Fruit fly (Drosophila melanogaster) S2 (cell line): Measurements from ENCODE around the gene Lgr1.

ENCODE experiments used
- CG8478 ChIP-seq: fragments of >200 bp; optimal IDR thresholded peaks from 2 replicates; lab custom pipeline; 2018
- CTCF ChIP-seq, 2 experiments: fragments of >200 bp; optimal IDR thresholded peaks; 2 replicates each; lab custom pipeline; 2018

The Lgr1 gene

DNA sequence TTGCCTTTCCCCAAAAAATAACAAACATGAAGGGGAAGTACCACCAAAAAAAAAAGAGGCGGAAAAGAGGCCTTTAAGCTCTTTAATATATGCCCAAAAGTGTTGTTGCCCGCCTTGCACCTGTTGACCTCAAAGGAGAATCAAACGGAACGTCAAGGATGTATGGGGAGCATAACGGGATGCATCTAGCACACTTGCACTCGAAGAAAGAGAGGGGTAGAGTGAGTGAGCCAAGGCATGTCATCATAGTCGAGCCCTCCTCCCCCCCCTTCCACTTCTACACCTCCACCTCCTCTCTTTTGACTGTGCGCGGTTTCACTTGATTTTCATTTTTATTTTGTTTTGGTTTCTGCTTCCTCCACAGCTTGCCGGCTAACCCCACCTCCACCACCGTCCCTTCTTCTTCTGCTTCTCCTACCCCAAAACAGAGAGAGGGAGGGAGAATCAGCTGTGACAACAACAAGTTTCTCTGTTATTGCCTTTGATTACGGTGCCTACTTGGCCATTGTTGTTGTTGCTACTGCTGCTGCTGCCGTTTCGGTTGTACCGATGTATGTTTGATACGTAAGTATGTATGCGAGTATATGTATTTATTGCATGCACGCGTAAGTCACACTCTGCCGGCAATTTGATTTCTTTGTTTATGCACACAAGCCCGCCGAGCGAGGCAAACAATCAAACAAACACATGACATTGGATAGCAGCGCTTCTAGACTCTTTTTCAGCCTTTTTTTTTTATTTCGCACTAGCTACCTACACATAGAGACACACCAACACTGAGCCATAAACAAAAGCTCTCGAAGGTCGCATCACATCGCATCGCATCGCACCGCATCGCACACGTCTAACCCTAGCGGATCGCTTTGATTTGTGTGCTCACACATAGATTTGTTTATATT is 12.7 kb upstream of the Lgr1 start:
- TF ChIP-seq CTCF (optimal IDR thresholded peaks at IDR 0.05; lab: Kevin White, UChicago) (no peak), CG8478 (lab: Kevin White, UChicago) (no peak)

DNA sequence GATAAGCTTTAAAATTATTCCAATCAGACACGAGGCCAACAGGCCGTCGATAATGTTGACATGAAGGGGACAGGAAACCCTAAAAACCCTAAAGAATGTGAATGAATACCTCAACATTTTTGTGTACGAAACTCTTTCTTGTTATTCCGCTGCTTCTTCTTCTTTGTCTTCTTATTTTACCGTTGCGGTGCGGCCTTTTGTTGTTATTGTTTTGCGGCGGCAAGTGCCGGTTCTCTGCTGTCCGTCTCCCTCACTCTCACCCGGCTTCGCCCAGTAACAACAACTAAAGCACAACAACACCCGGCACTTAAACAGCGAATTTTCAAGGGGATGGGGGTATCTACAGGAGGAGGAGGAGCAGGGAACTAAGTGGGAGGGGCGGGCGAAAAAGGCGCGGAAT is 11.2 kb upstream of the Lgr1 start:
- TF ChIP-seq CG8478 (lab: Kevin White, UChicago), result no peak
- no peak for TF ChIP-seq CTCF (optimal IDR thresholded peaks at IDR 0.05; lab: Kevin White, UChicago)

DNA sequence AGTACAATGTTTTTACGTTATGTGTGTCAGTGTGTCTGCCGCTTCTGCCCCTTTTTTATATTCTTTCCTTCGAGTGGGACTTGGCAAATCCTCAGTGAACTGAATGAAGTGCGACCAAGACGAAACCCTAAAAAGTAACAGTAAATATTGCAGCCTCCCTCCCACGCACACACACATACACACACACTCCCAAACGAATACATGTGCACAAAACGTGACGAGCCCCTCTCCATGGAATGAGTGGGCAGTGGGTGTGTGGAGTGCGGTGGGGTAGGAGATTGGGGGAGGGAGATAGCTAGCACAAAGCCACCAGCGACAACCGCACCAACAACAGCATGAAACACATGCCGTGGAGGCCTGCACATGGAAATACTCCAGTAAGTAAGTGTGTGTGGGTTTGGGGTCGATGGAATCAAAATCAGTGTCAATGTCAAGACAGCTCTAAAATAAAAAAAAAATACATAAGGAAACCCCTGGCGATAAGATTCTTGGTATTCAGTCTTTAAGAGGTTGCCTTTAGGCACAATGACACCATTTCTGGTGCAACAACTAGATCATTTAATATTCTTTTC is 10.7 kb upstream of the Lgr1 start:
- TF ChIP-seq CG8478 (lab: Kevin White, UChicago), result no peak
- TF ChIP-seq CTCF (optimal IDR thresholded peaks at IDR 0.05; lab: Kevin White, UChicago), result no peak

DNA sequence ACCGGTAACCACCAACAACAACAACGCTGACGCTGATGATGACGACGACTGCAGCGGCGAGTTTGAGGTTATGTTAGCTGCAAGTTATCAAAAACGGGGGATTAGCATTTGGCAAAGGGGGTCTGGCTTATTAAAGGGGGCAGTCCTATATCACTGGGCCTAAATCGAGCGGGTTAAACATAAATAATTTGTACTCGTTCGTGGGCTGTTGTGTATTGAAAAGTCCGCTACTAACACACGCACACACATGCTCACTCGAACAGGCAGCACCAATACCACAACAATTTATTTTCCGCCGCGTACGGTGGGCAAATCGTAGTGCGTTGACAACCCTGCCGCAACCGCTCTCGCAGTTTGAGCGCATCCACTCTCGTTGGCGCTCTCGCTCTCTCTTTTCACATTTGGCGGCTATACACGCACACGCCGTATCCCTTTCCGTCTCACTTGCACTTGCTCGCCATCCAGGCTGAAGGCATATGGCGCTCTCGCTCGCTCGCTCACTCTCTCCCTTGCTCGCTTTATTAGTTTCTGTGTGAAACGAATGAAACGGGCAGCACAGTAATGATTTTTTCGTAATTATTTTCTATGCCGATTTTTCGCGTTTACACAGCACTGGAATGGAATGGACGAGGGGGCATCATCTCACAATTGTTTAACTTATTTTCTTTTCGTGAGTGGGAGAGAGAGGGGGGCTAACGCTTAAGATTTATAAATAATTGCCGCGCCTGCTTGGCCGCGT is 8.6 kb upstream of the Lgr1 start:
- TF ChIP-seq CG8478 (lab: Kevin White, UChicago) (no peak), CTCF (optimal IDR thresholded peaks at IDR 0.05; lab: Kevin White, UChicago) (peak; percentile 24 to 41)

DNA sequence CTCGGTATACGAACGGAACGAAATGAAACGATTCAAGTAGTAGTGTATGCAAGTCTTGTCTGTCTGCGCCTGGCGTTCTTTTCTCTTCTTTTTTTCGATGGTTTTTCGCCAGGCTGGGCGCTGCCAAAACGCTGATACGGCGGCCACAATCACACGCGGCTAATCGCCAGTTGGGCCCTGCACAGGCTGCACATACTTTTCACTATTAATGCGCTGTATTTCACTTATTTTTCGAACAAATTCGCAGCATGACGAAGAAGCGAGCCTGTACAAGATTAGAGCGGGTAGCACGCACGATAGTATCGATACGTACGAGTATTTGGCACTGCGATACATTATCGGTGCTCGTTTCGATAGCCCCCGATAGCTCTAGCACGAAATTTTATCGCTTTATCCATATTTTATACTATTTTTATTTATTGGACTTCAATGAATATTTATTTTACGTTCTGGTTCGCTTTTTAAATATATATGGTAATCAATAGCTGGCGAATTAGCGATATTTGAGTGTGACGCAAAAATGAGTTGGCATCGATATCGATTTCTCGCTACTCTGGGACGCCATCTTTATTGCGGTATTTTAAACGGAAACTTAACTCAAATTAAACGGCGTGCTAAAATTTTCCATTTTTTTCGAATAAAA is 7.4 kb upstream of the Lgr1 start, which contains the start of gene osa:
Gene osa, minus strand, starts transcription at position 300 of the 643 bp plus-strand sequence.
- TF ChIP-seq CG8478 (lab: Kevin White, UChicago) (no peak), CTCF (optimal IDR thresholded peaks at IDR 0.05; lab: Kevin White, UChicago) (peak in 1 of 2 experiments; percentile 13)

DNA sequence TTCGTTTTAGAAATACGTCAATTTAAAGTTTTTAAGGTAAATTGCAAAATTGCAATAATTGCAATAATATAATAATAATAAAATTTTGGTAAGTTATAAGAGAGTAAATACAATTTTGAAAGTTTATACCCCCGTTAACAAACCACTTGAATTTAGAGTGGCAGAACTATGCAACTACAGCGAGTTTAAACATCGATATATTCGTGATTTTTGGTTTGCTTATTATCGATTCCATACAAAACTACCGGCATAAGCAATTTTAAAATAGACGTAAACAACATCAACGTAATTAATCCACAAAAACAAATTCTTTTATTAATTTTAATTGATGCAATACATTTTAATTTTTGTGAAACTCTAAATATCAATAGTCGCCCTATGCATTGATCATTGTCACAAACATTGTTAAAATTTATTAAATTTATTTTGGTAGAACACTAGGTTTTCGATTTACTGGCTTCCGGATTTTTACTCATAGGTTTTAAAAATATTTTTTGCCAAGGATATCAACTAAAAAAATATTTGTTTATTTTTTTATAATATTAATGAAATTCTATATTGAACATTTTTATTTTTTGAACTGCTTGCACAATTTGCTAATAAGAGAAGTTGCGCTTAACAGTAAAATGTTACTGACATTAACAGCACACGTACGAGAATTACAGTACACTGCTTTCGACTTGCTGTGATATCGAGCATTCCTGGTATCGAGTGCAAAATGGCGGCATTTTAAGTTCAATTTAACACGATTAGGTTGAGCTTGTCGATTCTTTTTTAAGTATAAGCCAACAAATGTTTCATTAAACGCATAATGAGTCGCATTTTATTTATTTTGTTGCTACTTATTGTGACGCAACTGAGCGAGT is 6.6 kb upstream of the Lgr1 start, which contains the start of gene Pxt:
Gene Pxt, plus strand, starts transcription at position 695 of the 866 bp plus-strand sequence.
- peak in 1 of 2 experiments; percentile 30 for TF ChIP-seq CTCF (optimal IDR thresholded peaks at IDR 0.05; lab: Kevin White, UChicago)
- no peak for TF ChIP-seq CG8478 (lab: Kevin White, UChicago)

DNA sequence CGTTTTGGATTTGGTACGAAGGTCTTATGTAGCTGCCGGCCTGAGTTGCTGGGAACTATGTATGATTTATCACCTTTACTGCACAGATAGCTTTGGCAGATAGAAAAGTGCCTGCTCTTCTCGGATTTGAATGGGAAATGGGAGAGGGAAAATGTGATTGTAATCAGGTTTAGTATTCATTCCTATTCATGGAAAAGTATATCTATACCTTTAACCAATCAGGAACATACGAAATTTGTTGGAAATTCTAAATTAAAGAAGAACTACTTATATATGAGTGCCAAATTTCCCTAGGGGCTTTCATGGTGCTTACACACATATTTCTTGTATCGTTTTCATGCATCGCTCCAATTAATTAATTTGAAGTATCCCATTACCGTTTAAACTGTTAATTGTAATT is 614 bp upstream of the Lgr1 start, which contains the start of gene Atg8b:
Gene Atg8b, minus strand, starts transcription at position 101 of the 400 bp plus-strand sequence.
- TF ChIP-seq CG8478 (lab: Kevin White, UChicago) (no peak), CTCF (optimal IDR thresholded peaks at IDR 0.05; lab: Kevin White, UChicago) (no peak)

DNA sequence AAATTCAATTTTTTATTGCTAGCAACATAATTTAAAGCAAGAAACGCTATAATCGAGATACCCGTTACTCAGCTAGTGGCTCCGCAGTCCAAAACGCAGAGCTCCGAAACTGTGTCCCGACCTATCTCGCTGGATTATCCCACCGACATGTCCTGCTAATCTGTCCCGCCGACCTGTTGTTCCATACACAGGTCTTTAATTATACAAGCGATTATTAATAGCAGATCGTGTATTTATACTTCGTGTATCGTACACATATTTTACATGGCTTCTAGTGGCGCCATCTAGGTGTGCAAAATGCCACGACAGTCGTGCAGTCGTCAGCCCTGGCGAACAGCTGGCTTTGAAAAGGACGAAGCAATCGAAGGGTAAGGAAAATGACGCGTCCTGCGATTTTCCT is 7.7 kb downstream of the Lgr1 start, which contains the start of gene CG14321:
Gene CG14321, plus strand, starts transcription at position 338 of the 400 bp plus-strand sequence.
- TF ChIP-seq CG8478 (lab: Kevin White, UChicago) (no peak), CTCF (optimal IDR thresholded peaks at IDR 0.05; lab: Kevin White, UChicago) (peak; percentile 97 to 99)

DNA sequence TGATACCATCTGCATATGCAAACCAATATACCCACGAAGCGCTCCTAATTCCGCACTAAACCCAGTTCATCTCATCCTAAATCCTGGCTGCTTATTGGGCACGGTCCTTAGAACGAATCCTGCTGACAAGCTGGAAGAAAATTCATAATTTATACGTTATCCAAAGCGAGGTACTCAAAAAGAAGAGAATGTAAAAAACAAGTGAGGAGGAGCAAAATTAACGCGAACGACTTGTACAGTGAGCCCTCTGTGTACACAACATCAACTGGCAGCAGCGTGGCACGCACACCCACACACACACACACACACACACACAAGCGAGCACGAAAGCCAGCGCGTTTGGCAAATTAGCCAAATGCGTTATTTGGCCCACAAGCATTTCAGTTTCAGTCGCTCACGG is 10.7 kb downstream of the Lgr1 start, which contains the start of gene TyrRII:
Gene TyrRII, plus strand, starts transcription at position 301 of the 400 bp plus-strand sequence.
- TF ChIP-seq CTCF (optimal IDR thresholded peaks at IDR 0.05; lab: Kevin White, UChicago) (no peak), CG8478 (lab: Kevin White, UChicago) (no peak)

DNA sequence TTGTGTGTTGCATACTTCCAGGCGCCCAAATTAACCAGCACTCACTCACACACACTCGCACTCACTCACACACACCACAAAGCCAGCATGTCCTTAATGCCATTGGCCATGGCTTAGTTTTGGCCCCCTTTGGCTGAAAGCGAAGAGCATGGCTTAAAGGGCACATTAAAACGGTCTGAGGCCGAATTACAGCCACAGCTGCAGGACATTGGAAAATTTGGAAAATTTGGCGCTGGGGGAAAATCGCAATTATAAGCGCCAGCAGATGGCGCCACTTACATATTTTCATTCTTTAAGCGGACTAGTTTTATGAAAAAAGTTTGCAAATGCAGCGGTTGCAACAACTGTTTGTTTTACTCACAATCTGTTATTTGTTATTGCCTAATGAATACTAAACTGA is 17.0 kb downstream of the Lgr1 start:
- TF ChIP-seq CTCF (optimal IDR thresholded peaks at IDR 0.05; lab: Kevin White, UChicago), result peak; percentile 69 to 84
- TF ChIP-seq CG8478 (lab: Kevin White, UChicago), result no peak

DNA sequence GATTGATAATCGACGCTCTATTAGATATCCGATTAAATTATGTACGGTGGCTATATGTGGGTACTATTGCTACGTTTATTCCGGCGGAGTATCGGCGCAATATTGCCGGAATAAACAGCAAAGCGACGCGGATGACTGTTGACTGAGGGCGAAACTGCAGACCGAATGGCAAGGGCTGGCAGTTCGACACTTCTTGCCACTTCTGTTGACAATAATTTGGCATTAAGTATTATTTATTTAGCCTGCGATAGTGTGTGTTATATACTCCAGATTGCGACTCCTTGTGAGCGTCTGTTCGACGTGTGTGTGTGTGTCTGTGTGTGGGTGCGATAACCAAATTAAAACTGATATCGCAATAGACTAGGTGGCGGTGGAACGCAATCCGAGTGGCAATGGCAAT is 33.3 kb downstream of the Lgr1 start:
- TF ChIP-seq CTCF (optimal IDR thresholded peaks at IDR 0.05; lab: Kevin White, UChicago) (no peak), CG8478 (lab: Kevin White, UChicago) (no peak)

DNA sequence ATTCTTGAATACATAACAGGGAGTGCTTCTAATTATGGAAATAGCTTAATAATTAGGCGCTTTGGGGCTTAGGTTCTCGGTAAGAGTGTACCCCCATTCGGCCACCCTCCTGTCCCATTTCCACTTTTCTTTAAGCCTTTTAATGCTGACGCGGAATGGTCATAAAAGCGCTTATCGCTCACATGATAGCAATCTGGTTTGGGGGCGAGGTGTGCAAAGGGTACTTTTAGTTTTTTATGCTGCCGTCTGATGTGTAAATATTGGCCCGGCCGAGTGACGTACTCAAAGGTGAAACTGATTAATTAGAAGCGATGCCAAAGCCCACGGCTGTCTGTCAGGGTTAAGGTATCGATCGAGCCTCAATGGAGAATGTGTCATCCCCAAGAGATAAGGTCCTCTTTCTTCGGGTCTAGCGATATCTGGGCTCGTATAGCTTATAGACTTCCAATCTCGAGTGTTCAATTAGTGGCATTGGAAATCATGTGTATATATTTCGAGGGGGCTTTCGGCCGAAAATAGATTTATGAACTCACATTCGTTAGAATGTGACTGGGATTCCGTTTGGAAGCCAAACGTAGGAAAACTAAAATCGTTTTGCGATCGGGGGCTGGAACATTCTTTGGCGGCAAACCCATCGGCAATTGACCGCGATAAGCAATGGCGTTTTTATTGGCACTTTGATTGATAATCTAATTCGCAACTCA is 34.3 kb downstream of the Lgr1 start:
- no peak for TF ChIP-seq CTCF (optimal IDR thresholded peaks at IDR 0.05; lab: Kevin White, UChicago)
- no peak for TF ChIP-seq CG8478 (lab: Kevin White, UChicago)
